Worm (Caenorhabditis elegans) whole organism, early embryonic: Measurements from ENCODE around the gene K06A1.2.

Experiments used
- B0310.2 ChIP-seq: sonication (generic microtip); optimal IDR thresholded peaks from 2 replicates; lab custom pipeline; 2016; ENCODE audit warnings: mild to moderate bottlenecking, missing genetic modification characterization, missing compliant biosample characterization
- F13C5.2 ChIP-seq: sonication (generic microtip); optimal IDR thresholded peaks from 2 replicates; lab custom pipeline; 2017; ENCODE audit warnings: mild to moderate bottlenecking, missing genetic modification characterization, inconsistent platforms, missing compliant biosample characterization
- aly-1 ChIP-seq: sonication (generic microtip); optimal IDR thresholded peaks from 2 replicates; lab custom pipeline; 2016; ENCODE audit warnings: missing genetic modification characterization, missing compliant biosample characterization
- ama-1 ChIP-seq: fragments of 150-350 bp; optimal IDR thresholded peaks from 2 replicates; lab custom pipeline; 2014
- ceh-13 ChIP-seq: fragments of 200-800 bp; sonication (Bioruptor generic); optimal IDR thresholded peaks from 2 replicates; lab custom pipeline; 2018; ENCODE audit warnings: mild to moderate bottlenecking, missing genetic modification characterization, missing compliant biosample characterization
- ceh-36 ChIP-seq: sonication (generic microtip); optimal IDR thresholded peaks from 2 replicates; lab custom pipeline; 2016; ENCODE audit warnings: missing genetic modification characterization, inconsistent platforms, missing compliant biosample characterization
- ets-7 ChIP-seq: sonication (generic microtip); optimal IDR thresholded peaks from 2 replicates; lab custom pipeline; 2016; ENCODE audit warnings: missing genotype, missing genetic modification characterization, missing compliant biosample characterization
- flt-1 ChIP-seq: fragments of 200-800 bp; sonication (Bioruptor generic); IDR thresholded peaks from 2 replicates; pipeline ENCODE4 v1.3.6; 2022; ENCODE audit warnings: missing genetic modification characterization, missing compliant biosample characterization
- hmbx-1 ChIP-seq: sonication (generic microtip); optimal IDR thresholded peaks from 2 replicates; lab custom pipeline; 2016; ENCODE audit warnings: mild to moderate bottlenecking, missing genetic modification characterization, missing compliant biosample characterization
- hmg-4 ChIP-seq: fragments of 200-800 bp; sonication (Bioruptor generic); optimal IDR thresholded peaks from 2 replicates; lab custom pipeline; 2018; ENCODE audit warnings: mild to moderate bottlenecking, missing genetic modification characterization, missing compliant biosample characterization
- hnd-1 ChIP-seq: sonication (generic microtip); optimal IDR thresholded peaks from 2 replicates; lab custom pipeline; 2016; ENCODE audit warnings: missing genetic modification characterization, missing compliant biosample characterization
- pes-1 ChIP-seq: fragments of 200-800 bp; sonication (Bioruptor generic); IDR thresholded peaks from 2 replicates; pipeline ENCODE4 v1.3.6; 2022; ENCODE audit warnings: missing genetic modification reagents, missing genetic modification characterization, missing compliant biosample characterization
- scrt-1 ChIP-seq: fragments of 200-800 bp; sonication (Bioruptor generic); IDR thresholded peaks from 2 replicates; pipeline ENCODE4 v1.3.6; 2022; ENCODE audit warnings: missing genetic modification characterization, missing compliant biosample characterization
- sea-1 ChIP-seq: fragments of 200-800 bp; sonication (Bioruptor generic); conservative IDR thresholded peaks from 2 replicates; pipeline ENCODE4 v1.3.6; 2022; ENCODE audit warnings: missing genetic modification characterization, missing compliant biosample characterization
- tbx-11 ChIP-seq: fragments of 200-800 bp; sonication (Bioruptor generic); IDR thresholded peaks from 2 replicates; pipeline ENCODE4 v1.3.6; 2022; ENCODE audit warnings: missing genetic modification characterization, missing compliant biosample characterization
- tbx-37 ChIP-seq: fragments of 200-800 bp; sonication (Bioruptor generic); conservative IDR thresholded peaks from 2 replicates; pipeline ENCODE4 v1.3.6; 2022; ENCODE audit warnings: missing genetic modification reagents, missing genetic modification characterization, missing compliant biosample characterization
- tra-4 ChIP-seq: sonication (generic microtip); optimal IDR thresholded peaks from 2 replicates; lab custom pipeline; 2017; ENCODE audit warnings: missing genetic modification characterization, missing compliant biosample characterization

Gene K06A1.2

DNA sequence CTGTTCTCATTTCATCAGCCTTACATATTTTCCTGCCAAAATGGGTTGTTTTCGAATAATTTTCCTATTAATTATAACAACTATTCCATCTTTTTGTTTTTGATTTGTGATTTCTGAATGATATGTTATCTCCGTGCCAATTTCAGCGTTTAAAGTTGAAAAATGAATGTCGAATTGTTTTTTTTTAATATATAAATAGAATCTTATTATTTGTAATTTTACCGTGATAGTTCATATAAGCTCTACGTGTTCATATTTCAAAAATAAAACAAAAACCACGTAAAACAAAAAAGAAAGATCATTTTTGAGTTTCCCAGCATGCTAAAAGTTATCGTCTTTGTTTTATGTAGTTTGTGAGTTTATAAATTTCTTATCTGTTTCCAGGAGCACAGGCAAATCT is at the start of gene K06A1.2:
Gene K06A1.2, plus strand, starts transcription at position 301 of the 400 bp plus-strand sequence.
- TF ChIP-seq hnd-1 (tag; lab: Kevin White, UChicago) (no peak), F13C5.2 (tag; lab: Kevin White, UChicago) (no peak), ceh-13 (no peak), ets-7 (tag; lab: Kevin White, UChicago) (no peak), aly-1 (no peak), scrt-1 (GFP tag; lab: Robert Waterston, UW) (no peak), ceh-36 (tag; lab: Kevin White, UChicago) (no peak), tbx-37 (GFP tag; lab: Robert Waterston, UW) (no peak), ama-1 (lab: Kevin White, UChicago) (no peak), B0310.2 (tag; lab: Kevin White, UChicago) (no peak), hmbx-1 (tag; lab: Kevin White, UChicago) (no peak), sea-1 (GFP tag; lab: Robert Waterston, UW) (no peak), tra-4 (tag; lab: Kevin White, UChicago) (no peak), pes-1 (GFP tag; lab: Robert Waterston, UW) (no peak), tbx-11 (GFP tag; lab: Robert Waterston, UW) (no peak), hmg-4 (no peak)

DNA sequence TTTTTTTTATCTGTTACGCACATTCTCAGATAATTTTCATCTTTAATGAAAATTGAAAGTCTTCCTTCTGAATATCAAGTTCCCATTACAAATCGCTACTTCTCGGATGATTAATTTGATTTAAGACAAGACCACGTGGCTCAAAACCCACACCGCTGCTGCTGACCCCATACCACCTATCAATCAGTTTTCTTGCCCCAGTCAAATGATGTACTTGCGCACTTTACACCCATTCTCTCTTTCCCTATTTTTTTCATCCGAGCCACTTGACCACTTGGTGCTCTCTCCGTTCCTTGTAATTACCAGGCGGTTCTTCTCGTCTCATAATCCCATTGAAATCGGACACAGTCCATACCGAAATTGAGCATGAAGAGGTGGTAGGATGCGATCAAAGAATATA is 49.8 kb upstream of the K06A1.2 start:
- TF ChIP-seq F13C5.2 (tag; lab: Kevin White, UChicago) (no peak), pes-1 (GFP tag; lab: Robert Waterston, UW) (no peak), tra-4 (tag; lab: Kevin White, UChicago) (no peak), ceh-13 (no peak), sea-1 (GFP tag; lab: Robert Waterston, UW) (no peak), tbx-11 (GFP tag; lab: Robert Waterston, UW) (no peak), ama-1 (lab: Kevin White, UChicago) (no peak), hmbx-1 (tag; lab: Kevin White, UChicago) (no peak), hnd-1 (tag; lab: Kevin White, UChicago) (no peak), flt-1 (GFP tag; lab: Robert Waterston, UW) (no peak), B0310.2 (tag; lab: Kevin White, UChicago) (no peak), aly-1 (no peak), hmg-4 (no peak), ceh-36 (tag; lab: Kevin White, UChicago) (no peak), scrt-1 (GFP tag; lab: Robert Waterston, UW) (no peak), tbx-37 (GFP tag; lab: Robert Waterston, UW) (no peak), ets-7 (tag; lab: Kevin White, UChicago) (no peak)

ce11 chrII:6398406-6398805 is 45.4 kb upstream of the K06A1.2 start, which contains the start of gene zig-10:
TSS of gene zig-10 (plus strand) at chrII:6398706.
- no peak for TF ChIP-seq aly-1
- TF ChIP-seq ama-1 (lab: Kevin White, UChicago), result no peak
- TF ChIP-seq B0310.2 (tag; lab: Kevin White, UChicago), result no peak
- no peak for TF ChIP-seq ceh-13
- no peak for TF ChIP-seq ceh-36 (tag; lab: Kevin White, UChicago)
- no peak for TF ChIP-seq flt-1 (GFP tag; lab: Robert Waterston, UW)
- TF ChIP-seq tbx-37 (GFP tag; lab: Robert Waterston, UW), result no peak
- TF ChIP-seq sea-1 (GFP tag; lab: Robert Waterston, UW), result no peak
- no peak for TF ChIP-seq F13C5.2 (tag; lab: Kevin White, UChicago)
- no peak for TF ChIP-seq scrt-1 (GFP tag; lab: Robert Waterston, UW)
- TF ChIP-seq hnd-1 (tag; lab: Kevin White, UChicago), result no peak
- no peak for TF ChIP-seq ets-7 (tag; lab: Kevin White, UChicago)
- TF ChIP-seq hmbx-1 (tag; lab: Kevin White, UChicago), result no peak
- no peak for TF ChIP-seq pes-1 (GFP tag; lab: Robert Waterston, UW)
- no peak for TF ChIP-seq tra-4 (tag; lab: Kevin White, UChicago)
- TF ChIP-seq hmg-4, result no peak
- TF ChIP-seq tbx-11 (GFP tag; lab: Robert Waterston, UW), result no peak

DNA sequence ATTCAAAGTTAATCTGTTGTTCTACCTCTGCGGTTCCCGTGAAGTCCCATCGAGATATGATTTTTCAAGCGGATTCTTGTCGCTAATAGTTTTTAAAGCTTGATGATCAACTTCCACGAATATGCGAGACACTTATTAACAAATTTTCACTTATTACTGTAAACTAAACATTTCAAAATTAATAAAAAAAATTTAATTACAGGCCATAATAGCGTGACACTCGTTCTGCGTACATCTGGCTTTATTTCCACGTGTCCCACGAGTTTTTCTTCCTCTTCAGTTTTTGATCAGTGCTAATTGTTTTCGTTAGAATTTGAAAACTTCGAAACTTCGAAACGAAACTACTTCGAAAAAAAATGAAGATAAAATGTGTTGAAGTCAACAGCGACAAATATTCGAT is 42.2 kb upstream of the K06A1.2 start, which contains the start of gene btb-2:
Gene btb-2, plus strand, starts transcription at position 301 of the 400 bp plus-strand sequence.
- no peak for TF ChIP-seq ceh-13
- no peak for TF ChIP-seq tbx-37 (GFP tag; lab: Robert Waterston, UW)
- TF ChIP-seq tra-4 (tag; lab: Kevin White, UChicago), result no peak
- TF ChIP-seq ama-1 (lab: Kevin White, UChicago), result no peak
- no peak for TF ChIP-seq B0310.2 (tag; lab: Kevin White, UChicago)
- TF ChIP-seq pes-1 (GFP tag; lab: Robert Waterston, UW), result no peak

DNA sequence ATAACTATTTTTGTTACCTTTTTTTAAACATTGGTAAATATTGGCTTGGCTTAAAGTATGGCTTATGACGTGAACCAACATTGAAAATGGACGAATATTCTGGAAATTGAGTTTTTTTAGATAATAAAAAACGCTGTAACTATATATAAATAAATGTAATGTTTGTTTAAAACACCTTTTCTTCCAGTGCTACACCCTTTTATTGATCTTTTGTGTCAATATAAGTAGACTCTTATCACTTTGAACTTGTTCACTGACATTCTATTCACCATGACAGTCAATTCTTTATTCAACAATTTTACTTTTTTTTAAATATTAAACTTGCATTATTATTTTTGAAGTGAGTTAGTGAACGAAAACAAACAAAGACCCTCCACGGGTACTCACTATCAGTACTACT is 40.6 kb upstream of the K06A1.2 start, which contains the start of gene T25D10.1:
Gene T25D10.1, plus strand, starts transcription at position 169 of the 400 bp plus-strand sequence.
- TF ChIP-seq B0310.2 (tag; lab: Kevin White, UChicago) (no peak), aly-1 (no peak), ets-7 (tag; lab: Kevin White, UChicago) (no peak), flt-1 (GFP tag; lab: Robert Waterston, UW) (no peak), sea-1 (GFP tag; lab: Robert Waterston, UW) (no peak), hnd-1 (tag; lab: Kevin White, UChicago) (no peak), hmg-4 (no peak), scrt-1 (GFP tag; lab: Robert Waterston, UW) (no peak), pes-1 (GFP tag; lab: Robert Waterston, UW) (no peak), ceh-13 (no peak), tbx-37 (GFP tag; lab: Robert Waterston, UW) (no peak)

DNA sequence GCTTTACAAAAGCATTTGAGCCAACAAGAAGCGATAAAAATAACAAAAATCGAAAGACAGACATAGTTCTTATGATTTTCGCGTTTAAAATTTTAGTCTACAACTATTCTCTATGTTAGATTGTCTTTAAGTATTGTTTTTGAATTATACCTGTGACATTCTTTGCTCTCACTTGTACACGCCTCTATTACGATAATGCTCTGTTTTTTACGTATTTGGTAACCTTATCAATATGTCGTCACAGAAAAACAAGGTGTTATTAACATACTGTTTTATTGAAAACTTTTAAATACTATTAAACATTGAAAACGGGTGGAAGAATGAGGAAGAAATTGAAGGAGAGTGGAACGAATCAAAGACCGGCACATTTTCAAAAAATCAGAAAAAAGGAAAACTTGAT is 36.5 kb upstream of the K06A1.2 start, which contains the start of gene spp-11:
Gene spp-11, minus strand, starts transcription at position 101 of the 400 bp plus-strand sequence.
- TF ChIP-seq hmg-4 (no peak), tra-4 (tag; lab: Kevin White, UChicago) (no peak), hmbx-1 (tag; lab: Kevin White, UChicago) (no peak), ets-7 (tag; lab: Kevin White, UChicago) (no peak), aly-1 (no peak)

ce11 chrII:6409098-6409497 is 34.7 kb upstream of the K06A1.2 start:
- TF ChIP-seq hmg-4 (peak; percentile 54), ets-7 (tag; lab: Kevin White, UChicago) (no peak)
